Worm (Caenorhabditis elegans): ENCODE data around the gene T11B7.2.

DNA sequence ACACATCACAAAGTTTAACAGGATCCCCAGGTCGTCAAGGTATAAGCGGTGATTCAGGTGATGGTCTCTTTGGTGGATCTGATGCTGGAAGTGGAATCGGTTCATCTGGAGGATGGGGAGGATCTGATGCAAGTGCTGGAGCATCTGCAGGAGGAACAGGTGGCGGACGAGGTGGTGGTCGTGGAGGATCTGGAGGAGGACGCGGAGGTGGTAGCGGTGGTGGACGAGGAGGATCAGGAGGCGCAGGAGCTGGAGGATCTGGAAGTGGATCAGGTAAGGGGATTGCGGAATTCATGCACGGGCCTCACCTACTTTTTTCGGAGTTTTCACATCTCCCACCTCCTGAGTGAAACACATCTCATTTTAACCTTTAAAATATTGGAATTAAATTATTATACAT, 27.7 kb downstream of the T11B7.2 start:
- TF ChIP-seq ztf-11 (tag; optimal IDR thresholded peaks at IDR 0.05) (no peak), ceh-63 (GFP tag; optimal IDR thresholded peaks at IDR 0.05) (no peak), sptf-1 (tag; optimal IDR thresholded peaks at IDR 0.05) (no peak), lin-39 (tag; optimal IDR thresholded peaks at IDR 0.05) (no peak)

All from whole organism, L1 larva.